Worm (Caenorhabditis elegans) whole organism, late embryonic: ENCODE results near the gene mtl-2.

Source experiments
- K09A11.1 ChIP-seq: sonication (generic microtip); optimal IDR thresholded peaks from 2 replicates; lab custom pipeline; 2017; ENCODE audit warnings: antibody characterized with exemption, mild to moderate bottlenecking, missing genetic modification characterization, missing compliant biosample characterization; ENCODE audit not compliant: insufficient read depth
- ama-1 ChIP-seq: fragments of 150-350 bp; optimal IDR thresholded peaks from 2 replicates; lab custom pipeline; 2014
- ceh-24 ChIP-seq: sonication (generic microtip); optimal IDR thresholded peaks from 2 replicates; lab custom pipeline; 2016; ENCODE audit warnings: mild to moderate bottlenecking, missing genetic modification characterization, missing compliant biosample characterization
- ceh-31 ChIP-seq: sonication (generic microtip); optimal IDR thresholded peaks from 2 replicates; lab custom pipeline; 2016; ENCODE audit warnings: missing genetic modification characterization, missing compliant biosample characterization
- hlh-13 ChIP-seq: fragments of 200-800 bp; sonication (Bioruptor generic); optimal IDR thresholded peaks from 2 replicates; lab custom pipeline; 2018; ENCODE audit warnings: mild to moderate bottlenecking, missing genetic modification characterization, missing compliant biosample characterization
- nhr-11 ChIP-seq: fragments of 150-350 bp; optimal IDR thresholded peaks from 2 replicates; lab custom pipeline; 2014; ENCODE audit warnings: missing biosample characterization, missing genetic modification characterization
- pha-2 ChIP-seq: sonication (generic microtip); optimal IDR thresholded peaks from 2 replicates; lab custom pipeline; 2017; ENCODE audit warnings: mild to moderate bottlenecking, missing genetic modification characterization, missing compliant biosample characterization
- pqm-1 ChIP-seq: sonication (generic microtip); optimal IDR thresholded peaks from 2 replicates; lab custom pipeline; 2016; ENCODE audit warnings: missing genetic modification characterization, missing compliant biosample characterization
- ttx-3 ChIP-seq: sonication (generic microtip); optimal IDR thresholded peaks from 2 replicates; lab custom pipeline; 2016; ENCODE audit warnings: missing genetic modification reagents, missing genetic modification characterization, missing compliant biosample characterization

- TF ChIP-seq ceh-24 (tag; lab: Kevin White, UChicago): no peak
- no peak for TF ChIP-seq pqm-1 (tag; lab: Kevin White, UChicago)
- TF ChIP-seq K09A11.1 (tag; lab: Kevin White, UChicago): no peak
- TF ChIP-seq hlh-13 (GFP tag; lab: Kevin White, UChicago): no peak
- TF ChIP-seq ama-1: no peak
- TF ChIP-seq ttx-3 (tag; lab: Kevin White, UChicago): no peak
- TF ChIP-seq ceh-31 (tag; lab: Kevin White, UChicago): no peak
- TF ChIP-seq nhr-11 (tag; lab: Kevin White, UChicago): no peak
- no peak for TF ChIP-seq pha-2 (tag; lab: Kevin White, UChicago)
These were observed 37.7 kb downstream of the mtl-2 start, which contains the start of gene eol-1 for ce11 chrV:13980807-13981206.
